Fruit fly (Drosophila melanogaster) whole organism, embryonic: ENCODE data around the gene Nepl21.

Source experiments
- Antp ChIP-seq: fragments of 200-800 bp; sonication (Bioruptor generic); optimal IDR thresholded peaks from 3 replicates; lab custom pipeline; 2016; ENCODE audit warnings: missing biosample characterization, missing genetic modification characterization
- Atf6 ChIP-seq: fragments of 200-800 bp; sonication (Bioruptor generic); IDR thresholded peaks from 2 replicates; pipeline ENCODE4 v1.3.6; 2022; ENCODE audit warnings: missing biosample characterization, missing genetic modification characterization
- B-H2 ChIP-seq: fragments of 200-800 bp; sonication (Bioruptor generic); optimal IDR thresholded peaks from 2 replicates; lab custom pipeline; 2018; ENCODE audit warnings: missing biosample characterization, mild to moderate bottlenecking, missing genetic modification characterization
- C15 ChIP-seq: fragments of 200-800 bp; sonication (Bioruptor generic); IDR thresholded peaks from 3 replicates; pipeline ENCODE4 v1.3.6; 2022; ENCODE audit warnings: missing biosample characterization, missing genetic modification characterization
- CG10274 ChIP-seq: fragments of 200-800 bp; sonication (Bioruptor generic); optimal IDR thresholded peaks from 3 replicates; lab custom pipeline; 2017; ENCODE audit warnings: missing biosample characterization, mild to moderate bottlenecking, missing genetic modification characterization
- CG12769 ChIP-seq: fragments of 200-800 bp; sonication (Bioruptor generic); optimal IDR thresholded peaks from 2 replicates; lab custom pipeline; 2019; ENCODE audit warnings: missing biosample characterization, mild to moderate bottlenecking, missing genetic modification characterization, moderate library complexity
- CG14710 ChIP-seq: fragments of 200-800 bp; sonication (Bioruptor generic); optimal IDR thresholded peaks from 3 replicates; lab custom pipeline; 2019; ENCODE audit warnings: missing biosample characterization, mild to moderate bottlenecking, missing genetic modification characterization, moderate library complexity
- CG14965 ChIP-seq: fragments of 200-800 bp; sonication (Bioruptor generic); optimal IDR thresholded peaks from 2 replicates; lab custom pipeline; 2016; ENCODE audit warnings: missing biosample characterization, missing genetic modification characterization, borderline replicate concordance
- CG15479 ChIP-seq: fragments of 200-800 bp; sonication (Bioruptor generic); optimal IDR thresholded peaks from 3 replicates; lab custom pipeline; 2019; ENCODE audit warnings: missing biosample characterization, mild to moderate bottlenecking, missing genetic modification characterization, moderate library complexity
- CG17186 ChIP-seq: fragments of 200-800 bp; sonication (Bioruptor generic); optimal IDR thresholded peaks from 3 replicates; lab custom pipeline; 2017; ENCODE audit warnings: missing biosample characterization, missing genetic modification reagents, missing genetic modification characterization
- CG18476 ChIP-seq: fragments of 200-800 bp; sonication (Bioruptor generic); optimal IDR thresholded peaks from 2 replicates; lab custom pipeline; 2016; ENCODE audit warnings: missing biosample characterization, mild to moderate bottlenecking, missing genetic modification characterization
- CG2129 ChIP-seq: fragments of 200-800 bp; sonication (Bioruptor generic); IDR thresholded peaks from 2 replicates; pipeline ENCODE4 v1.3.6; 2022; ENCODE audit warnings: missing biosample characterization, missing genetic modification characterization; ENCODE audit not compliant: partially characterized antibody
- CG2199 ChIP-seq: fragments of 200-800 bp; sonication (Bioruptor generic); IDR thresholded peaks from 3 replicates; pipeline ENCODE4 v1.3.6; 2022; ENCODE audit warnings: missing biosample characterization, missing genetic modification characterization
- CG3995 ChIP-seq: fragments of 200-800 bp; sonication (Bioruptor generic); optimal IDR thresholded peaks from 3 replicates; lab custom pipeline; 2016; ENCODE audit warnings: missing biosample characterization, missing genetic modification characterization
- CG9437 ChIP-seq: fragments of 200-800 bp; sonication (Bioruptor generic); optimal IDR thresholded peaks from 2 replicates; lab custom pipeline; 2018; ENCODE audit warnings: missing biosample characterization, mild to moderate bottlenecking, missing genetic modification characterization
- CG9876 ChIP-seq: fragments of 200-800 bp; sonication (Bioruptor generic); optimal IDR thresholded peaks from 2 replicates; lab custom pipeline; 2016; ENCODE audit warnings: missing biosample characterization, missing genetic modification characterization
- Dp ChIP-seq: fragments of 200-800 bp; sonication (Bioruptor generic); optimal IDR thresholded peaks from 2 replicates; lab custom pipeline; 2018; ENCODE audit warnings: missing biosample characterization, mild to moderate bottlenecking, missing genetic modification characterization, moderate library complexity
- Dref ChIP-seq: fragments of 200-800 bp; sonication (Bioruptor generic); IDR thresholded peaks from 2 replicates; pipeline ENCODE4 v1.3.6; 2022; ENCODE audit warnings: missing biosample characterization, missing genetic modification characterization
- Gsc ChIP-seq: fragments of 200-800 bp; sonication (Bioruptor generic); IDR thresholded peaks from 2 replicates; pipeline ENCODE4 v1.3.6; 2022; ENCODE audit warnings: missing biosample characterization, missing genetic modification characterization
- HLH4C ChIP-seq: fragments of 200-800 bp; sonication (Bioruptor generic); IDR thresholded peaks from 3 replicates; pipeline ENCODE4 v1.3.6; 2022; ENCODE audit warnings: missing biosample characterization, missing genetic modification characterization; ENCODE audit not compliant: partially characterized antibody
- HLH54F ChIP-seq: fragments of 200-800 bp; sonication (Bioruptor generic); optimal IDR thresholded peaks from 3 replicates; lab custom pipeline; 2016; ENCODE audit warnings: missing biosample characterization, missing genetic modification characterization
- Med ChIP-seq: fragments of 200-800 bp; sonication (Bioruptor generic); peaks from one replicate; lab custom pipeline; 2016; ENCODE audit warnings: missing biosample characterization, missing genetic modification characterization, mild to moderate bottlenecking, inconsistent platforms, moderate library complexity
- Optix ChIP-seq: fragments of 200-800 bp; sonication (Bioruptor generic); IDR thresholded peaks from 3 replicates; pipeline ENCODE4 v1.3.6; 2022; ENCODE audit warnings: missing biosample characterization, missing genetic modification characterization
- Pdp1 ChIP-seq, 2 experiments: fragments of 200-800 bp; sonication (Bioruptor generic); optimal IDR thresholded peaks; 3 replicates each; lab custom pipeline; 2016; ENCODE audit warnings: missing biosample characterization in 2 of 2, missing genetic modification characterization in 2 of 2, mild to moderate bottlenecking in 1 of 2, moderate library complexity in 1 of 2
- Ravus ChIP-seq: fragments of 200-800 bp; sonication (Bioruptor generic); IDR thresholded peaks from 2 replicates; pipeline ENCODE4 v1.3.6; 2022; ENCODE audit warnings: missing biosample characterization, missing genetic modification characterization
- Trl ChIP-seq, 3 experiments: fragments of >200 bp in 2 of 3; fragments of 200-800 bp in 1 of 3; sonication (Bioruptor generic) in 1 of 3; optimal IDR thresholded peaks; 2 replicates in 1 of 3; 3 replicates in 2 of 3; lab custom pipeline; 2016 to 2017; ENCODE audit warnings: missing biosample characterization in 1 of 3, missing genetic modification characterization in 1 of 3
- Xrp1 ChIP-seq: fragments of 200-800 bp; sonication (Bioruptor generic); IDR thresholded peaks from 2 replicates; pipeline ENCODE4 v1.3.6; 2022; ENCODE audit warnings: missing biosample characterization, missing genetic modification characterization
- ac ChIP-seq: fragments of 200-800 bp; sonication (Bioruptor generic); optimal IDR thresholded peaks from 3 replicates; lab custom pipeline; 2017; ENCODE audit warnings: missing biosample characterization, mild to moderate bottlenecking, missing genetic modification characterization
- amos ChIP-seq: fragments of 200-800 bp; sonication (Bioruptor generic); IDR thresholded peaks from 2 replicates; pipeline ENCODE4 v1.3.6; 2022; ENCODE audit warnings: missing biosample characterization, missing genetic modification characterization; ENCODE audit not compliant: partially characterized antibody
- bbx ChIP-seq: fragments of 200-800 bp; sonication (Bioruptor generic); IDR thresholded peaks from 2 replicates; pipeline ENCODE4 v1.3.6; 2022; ENCODE audit warnings: missing biosample characterization, missing genetic modification characterization; ENCODE audit not compliant: partially characterized antibody
- bsh ChIP-seq, 2 experiments: fragments of 200-800 bp; sonication (Bioruptor generic); optimal IDR thresholded peaks; 2 replicates each; lab custom pipeline; 2017 to 2018; ENCODE audit warnings: mild to moderate bottlenecking in 2 of 2, missing biosample characterization in 2 of 2, missing genetic modification characterization in 2 of 2, moderate library complexity in 1 of 2
- crp ChIP-seq, 2 experiments: fragments of 200-800 bp; sonication (Bioruptor generic); optimal IDR thresholded peaks; 2 replicates in 1 of 2; 3 replicates in 1 of 2; lab custom pipeline; 2017; ENCODE audit warnings: missing biosample characterization in 2 of 2, missing genetic modification characterization in 2 of 2, mild to moderate bottlenecking in 1 of 2, moderate library complexity in 1 of 2
- dm ChIP-seq: fragments of 200-800 bp; sonication (Bioruptor generic); optimal IDR thresholded peaks from 3 replicates; lab custom pipeline; 2016; ENCODE audit warnings: missing biosample characterization, missing genetic modification characterization
- dpn ChIP-seq, 2 experiments: fragments of 200-800 bp; sonication (Bioruptor generic); optimal IDR thresholded peaks; 3 replicates each; lab custom pipeline; 2016; ENCODE audit warnings: missing biosample characterization in 2 of 2, missing genetic modification characterization in 2 of 2
- eyg ChIP-seq: fragments of 200-800 bp; sonication (Bioruptor generic); optimal IDR thresholded peaks from 3 replicates; lab custom pipeline; 2016; ENCODE audit warnings: missing biosample characterization, missing genetic modification characterization
- hth ChIP-seq: fragments of >200 bp; optimal IDR thresholded peaks from 2 replicates; lab custom pipeline; 2017; ENCODE audit warnings: inconsistent platforms
- jumu ChIP-seq: fragments of 200-800 bp; sonication (Bioruptor generic); optimal IDR thresholded peaks from 3 replicates; lab custom pipeline; 2016; ENCODE audit warnings: missing biosample characterization, missing genetic modification characterization
- klu ChIP-seq: fragments of 200-800 bp; sonication (Bioruptor generic); IDR thresholded peaks from 2 replicates; pipeline ENCODE4 v1.3.6; 2022; ENCODE audit warnings: missing biosample characterization, missing genetic modification characterization
- knrl ChIP-seq: fragments of 200-800 bp; sonication (Bioruptor generic); IDR thresholded peaks from 3 replicates; pipeline ENCODE4 v1.3.6; 2022; ENCODE audit warnings: missing biosample characterization, missing genetic modification characterization; ENCODE audit not compliant: partially characterized antibody
- lab ChIP-seq: fragments of 200-800 bp; sonication (Bioruptor generic); optimal IDR thresholded peaks from 3 replicates; lab custom pipeline; 2017; ENCODE audit warnings: missing biosample characterization, missing genetic modification characterization, mild to moderate bottlenecking, moderate library complexity, missing genetic modification reagents
- lola ChIP-seq, 3 experiments: fragments of >200 bp in 2 of 3; fragments of 200-800 bp in 1 of 3; sonication (Bioruptor generic) in 1 of 3; optimal IDR thresholded peaks; 2 replicates each; lab custom pipeline; 2017 to 2019; ENCODE audit warnings: missing biosample characterization in 3 of 3, missing genetic modification characterization in 3 of 3, mild to moderate bottlenecking in 1 of 3, moderate library complexity in 1 of 3
- mld ChIP-seq: fragments of 200-800 bp; sonication (Bioruptor generic); IDR thresholded peaks from 3 replicates; pipeline ENCODE4 v1.3.6; 2022; ENCODE audit warnings: missing biosample characterization, missing genetic modification characterization; ENCODE audit not compliant: partially characterized antibody
- nom ChIP-seq: fragments of 200-800 bp; sonication (Bioruptor generic); optimal IDR thresholded peaks from 2 replicates; lab custom pipeline; 2017; ENCODE audit warnings: missing biosample characterization, missing genetic modification characterization, mild to moderate bottlenecking, moderate library complexity, missing genetic modification reagents
- peb ChIP-seq: fragments of 200-800 bp; sonication (Bioruptor generic); IDR thresholded peaks from 2 replicates; pipeline ENCODE4 v1.3.6; 2022; ENCODE audit warnings: missing biosample characterization, missing genetic modification characterization
- pum ChIP-seq: fragments of 200-800 bp; sonication (Bioruptor generic); optimal IDR thresholded peaks from 2 replicates; lab custom pipeline; 2016; ENCODE audit warnings: missing biosample characterization, missing genetic modification characterization
- sima ChIP-seq: fragments of 200-800 bp; sonication (Bioruptor generic); optimal IDR thresholded peaks from 2 replicates; lab custom pipeline; 2016; ENCODE audit warnings: missing biosample characterization, missing genetic modification characterization
- sna ChIP-seq: fragments of 200-800 bp; sonication (Bioruptor generic); IDR thresholded peaks from 2 replicates; pipeline ENCODE4 v1.3.6; 2022; ENCODE audit warnings: missing biosample characterization, missing genetic modification characterization; ENCODE audit not compliant: partially characterized antibody
- sr ChIP-seq: fragments of 200-800 bp; sonication (Bioruptor generic); IDR thresholded peaks from 3 replicates; pipeline ENCODE4 v1.3.6; 2022; ENCODE audit warnings: missing biosample characterization, missing genetic modification characterization
- vvl ChIP-seq: fragments of 200-800 bp; sonication (Bioruptor generic); IDR thresholded peaks from 2 replicates; pipeline ENCODE4 v1.3.6; 2022; ENCODE audit warnings: missing biosample characterization, missing genetic modification characterization

Gene Nepl21

DNA sequence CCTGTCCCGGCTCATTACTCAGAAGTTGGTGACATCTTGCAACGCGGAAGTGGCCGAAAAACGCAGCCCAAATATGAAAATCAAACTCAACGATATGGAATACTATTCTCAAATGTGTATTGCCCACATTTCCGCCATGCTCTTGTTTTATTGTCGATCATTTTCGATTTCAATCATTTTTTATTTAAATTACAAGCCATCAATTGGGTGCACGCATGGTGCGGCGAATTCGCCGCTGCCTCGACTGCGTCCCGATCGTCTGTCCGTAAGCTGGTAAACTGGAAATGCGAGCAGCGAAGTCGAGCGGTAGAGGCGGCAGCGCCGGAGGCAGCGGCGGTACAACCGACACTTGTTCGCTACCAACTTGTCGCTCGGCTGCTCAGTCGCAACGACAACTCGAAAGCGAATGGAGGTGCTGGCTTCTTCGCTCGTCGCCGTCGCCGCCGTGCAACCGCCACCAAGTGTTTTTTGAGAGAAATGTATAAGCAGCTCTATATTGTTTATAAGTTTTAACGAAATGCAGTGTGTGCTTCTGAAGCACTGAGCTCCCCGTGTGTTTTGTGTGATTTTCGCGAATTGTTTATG lies 8.1 kb downstream of the Nepl21 start (continued):
- no peak for TF ChIP-seq hth
- no peak for TF ChIP-seq klu (GFP tag; lab: Robert Waterston, UW)
- TF ChIP-seq nom: peak; percentile 45
- no peak for TF ChIP-seq CG14710
- TF ChIP-seq HLH4C (GFP tag; lab: Robert Waterston, UW): no peak
- peak in 1 of 2 experiments; percentile 11 for TF ChIP-seq dpn (GFP tag; optimal IDR thresholded peaks at IDR 0.05; lab: Kevin White, UChicago)
- TF ChIP-seq sr (GFP tag; lab: Robert Waterston, UW): no peak
- TF ChIP-seq Xrp1 (GFP tag; lab: Robert Waterston, UW): 0 out of 2 replicates have a peak, but pooled peaks have one; percentile 14
- TF ChIP-seq crp (GFP tag; optimal IDR thresholded peaks at IDR 0.05; lab: Kevin White, UChicago): no peak
- TF ChIP-seq Dref (GFP tag; lab: Robert Waterston, UW): no peak
- TF ChIP-seq Pdp1 (GFP tag; optimal IDR thresholded peaks at IDR 0.05; lab: Kevin White, UChicago): peak in 1 of 2 experiments; percentile 15
- no peak for TF ChIP-seq Dp (GFP tag; lab: Kevin White, UChicago)
- no peak for TF ChIP-seq lab (GFP tag; lab: Kevin White, UChicago)
- TF ChIP-seq Ravus (GFP tag; lab: Robert Waterston, UW): no peak
- no peak for TF ChIP-seq B-H2 (GFP tag; lab: Kevin White, UChicago)
- TF ChIP-seq C15: no peak
- TF ChIP-seq Trl (optimal IDR thresholded peaks at IDR 0.05; lab: Kevin White, UChicago): no peak
- no peak for TF ChIP-seq Trl (GFP tag; optimal IDR thresholded peaks at IDR 0.05; lab: Kevin White, UChicago)
- no peak for TF ChIP-seq CG17186 (GFP tag; lab: Kevin White, UChicago)
- TF ChIP-seq sna (GFP tag; lab: Robert Waterston, UW): no peak
- TF ChIP-seq CG14965 (GFP tag; lab: Kevin White, UChicago): no peak
- peak; percentile 29; the same call in 1 of the 2 replicates for TF ChIP-seq amos
- peak; percentile 21; the same call in 1 of the 2 replicates for TF ChIP-seq Atf6 (GFP tag; lab: Robert Waterston, UW)
- TF ChIP-seq CG2129 (GFP tag; lab: Robert Waterston, UW): no peak
- TF ChIP-seq HLH54F: no peak
- no peak for TF ChIP-seq CG9437 (GFP tag; lab: Kevin White, UChicago)
- no peak for TF ChIP-seq jumu (GFP tag; lab: Kevin White, UChicago)
- no peak for TF ChIP-seq Antp
- no peak for TF ChIP-seq mld
- TF ChIP-seq vvl (GFP tag; lab: Robert Waterston, UW): peak; percentile 35; the same call in 1 of the 2 replicates
- no peak for TF ChIP-seq knrl (GFP tag; lab: Robert Waterston, UW)
- TF ChIP-seq CG10274 (GFP tag; lab: Kevin White, UChicago): peak; percentile 37
- TF ChIP-seq peb: no peak
- no peak for TF ChIP-seq CG18476 (GFP tag; lab: Kevin White, UChicago)
- peak; percentile 54 for TF ChIP-seq bbx (GFP tag; lab: Robert Waterston, UW)
- no peak for TF ChIP-seq ac
- no peak for TF ChIP-seq sima (GFP tag; lab: Kevin White, UChicago)
- no peak for TF ChIP-seq CG9876 (GFP tag; lab: Kevin White, UChicago)
- TF ChIP-seq Optix: no peak
- peak; percentile 29 for TF ChIP-seq CG12769
- TF ChIP-seq lola (GFP tag; optimal IDR thresholded peaks at IDR 0.05; lab: Kevin White, UChicago): no peak
- TF ChIP-seq pum (GFP tag; lab: Kevin White, UChicago): no peak
- no peak for TF ChIP-seq CG3995
- no peak for TF ChIP-seq eyg (GFP tag; lab: Kevin White, UChicago)
- TF ChIP-seq bsh (GFP tag; optimal IDR thresholded peaks at IDR 0.05; lab: Kevin White, UChicago): no peak
- TF ChIP-seq Gsc (GFP tag; lab: Robert Waterston, UW): no peak
- TF ChIP-seq CG2199: 0 out of 3 replicates have a peak, but pooled peaks have one; percentile 40
- TF ChIP-seq CG15479 (GFP tag; lab: Kevin White, UChicago): no peak
- peak; percentile 74 for TF ChIP-seq Med (GFP tag; lab: Kevin White, UChicago)
- no peak for TF ChIP-seq dm (GFP tag; lab: Kevin White, UChicago)
